Worm (Caenorhabditis elegans) whole organism, L1 larva: ENCODE measurements around the gene tag-196.

Source experiments
- C16A3.4 ChIP-seq: fragments of 150-350 bp; optimal IDR thresholded peaks from 2 replicates; lab custom pipeline; 2014; ENCODE audit warnings: missing biosample characterization, missing genetic modification characterization
- C34B4.2 ChIP-seq: sonication (generic microtip); optimal IDR thresholded peaks from 2 replicates; lab custom pipeline; 2017; ENCODE audit warnings: mild to moderate bottlenecking, missing genetic modification characterization, missing compliant biosample characterization
- F16B12.6 ChIP-seq: fragments of 150-350 bp; optimal IDR thresholded peaks from 2 replicates; lab custom pipeline; 2014; ENCODE audit warnings: missing biosample characterization, missing genetic modification characterization
- Y116A8C.19 ChIP-seq: sonication (generic microtip); optimal IDR thresholded peaks from 2 replicates; lab custom pipeline; 2016; ENCODE audit warnings: missing compliant biosample characterization, missing genetic modification characterization, borderline replicate concordance
- alr-1 ChIP-seq: fragments of 200-800 bp; sonication (Bioruptor generic); optimal IDR thresholded peaks from 2 replicates; lab custom pipeline; 2018; ENCODE audit warnings: borderline replicate concordance, mild to moderate bottlenecking, missing genetic modification characterization, missing compliant biosample characterization
- aly-2 ChIP-seq: fragments of 150-350 bp; optimal IDR thresholded peaks from 2 replicates; lab custom pipeline; 2014; ENCODE audit warnings: missing biosample characterization, missing genetic modification characterization
- ceh-63 ChIP-seq: fragments of 200-800 bp; sonication (Bioruptor generic); optimal IDR thresholded peaks from 2 replicates; lab custom pipeline; 2018; ENCODE audit warnings: mild to moderate bottlenecking, missing genetic modification characterization, missing compliant biosample characterization
- ceh-8 ChIP-seq: fragments of 200-800 bp; sonication (Bioruptor generic); optimal IDR thresholded peaks from 2 replicates; lab custom pipeline; 2018; ENCODE audit warnings: mild to moderate bottlenecking, missing genetic modification characterization, moderate library complexity, missing compliant biosample characterization
- ceh-88 ChIP-seq: fragments of 200-800 bp; sonication (Bioruptor generic); IDR thresholded peaks from 2 replicates; pipeline ENCODE4 v1.3.6; 2022; ENCODE audit warnings: missing genetic modification characterization, missing compliant biosample characterization
- ceh-90 ChIP-seq: sonication (generic microtip); optimal IDR thresholded peaks from 2 replicates; lab custom pipeline; 2016; ENCODE audit warnings: missing genetic modification characterization, missing compliant biosample characterization
- dsc-1 ChIP-seq: sonication (generic microtip); optimal IDR thresholded peaks from 2 replicates; lab custom pipeline; 2016; ENCODE audit warnings: mild to moderate bottlenecking, missing genetic modification characterization, missing compliant biosample characterization
- efl-1 ChIP-seq, 4 experiments: fragments of 150-350 bp; optimal IDR thresholded peaks in 3 of 4; peaks in 1 of 4; 1 replicate in 1 of 4; 2 replicates in 3 of 4; lab custom pipeline; 2014; ENCODE audit warnings: missing biosample characterization in 2 of 4, missing genetic modification characterization in 2 of 4, missing genetic modification reagents in 2 of 4
- egl-13 ChIP-seq: sonication (generic microtip); optimal IDR thresholded peaks from 2 replicates; lab custom pipeline; 2016; ENCODE audit warnings: missing genotype, missing genetic modification reagents, missing genetic modification characterization, missing compliant biosample characterization
- elt-2 ChIP-seq: sonication (generic microtip); optimal IDR thresholded peaks from 2 replicates; lab custom pipeline; 2016; ENCODE audit warnings: missing genetic modification characterization, mild to moderate bottlenecking, inconsistent platforms, missing compliant biosample characterization, missing genetic modification reagents
- elt-3 ChIP-seq, 6 experiments: fragments of 150-350 bp in 1 of 6; sonication (generic microtip); optimal IDR thresholded peaks; 2 replicates each; lab custom pipeline; 2017 to 2018; ENCODE audit warnings: missing biosample characterization in 6 of 6, missing genetic modification characterization in 6 of 6, inconsistent platforms in 1 of 6
- ets-5 ChIP-seq: fragments of 200-800 bp; sonication (Bioruptor generic); IDR thresholded peaks from 2 replicates; pipeline ENCODE4 v1.3.6; 2022; ENCODE audit warnings: missing genetic modification characterization, missing compliant biosample characterization
- fkh-10 ChIP-seq: sonication (generic microtip); optimal IDR thresholded peaks from 2 replicates; lab custom pipeline; 2017; ENCODE audit warnings: missing biosample characterization, missing genetic modification reagents, missing genetic modification characterization
- fkh-8 ChIP-seq: sonication (generic microtip); optimal IDR thresholded peaks from 2 replicates; lab custom pipeline; 2016; ENCODE audit warnings: mild to moderate bottlenecking, missing genetic modification characterization, missing compliant biosample characterization
- isw-1 ChIP-seq: fragments of 200-800 bp; sonication (Bioruptor generic); IDR thresholded peaks from 2 replicates; pipeline ENCODE4 v1.3.6; 2022; ENCODE audit warnings: missing genetic modification characterization, missing compliant biosample characterization
- jun-1 ChIP-seq: fragments of 150-350 bp; optimal IDR thresholded peaks from 2 replicates; lab custom pipeline; 2014; ENCODE audit warnings: missing biosample characterization, missing genetic modification reagents, missing genetic modification characterization
- lin-13 ChIP-seq: fragments of 150-350 bp; optimal IDR thresholded peaks from 2 replicates; lab custom pipeline; 2014; ENCODE audit warnings: missing biosample characterization, missing genetic modification reagents, missing genetic modification characterization
- lin-14 ChIP-seq: fragments of 200-800 bp; sonication (Bioruptor generic); optimal IDR thresholded peaks from 2 replicates; lab custom pipeline; 2018; ENCODE audit warnings: mild to moderate bottlenecking, missing genetic modification characterization, moderate library complexity, missing compliant biosample characterization
- lin-35 ChIP-seq, 2 experiments: fragments of 150-350 bp; optimal IDR thresholded peaks; 2 replicates each; lab custom pipeline; 2014; ENCODE audit warnings: missing biosample characterization in 2 of 2, missing genetic modification characterization in 2 of 2, missing genetic modification reagents in 2 of 2
- lin-39 ChIP-seq: fragments of 150-350 bp; optimal IDR thresholded peaks from 2 replicates; lab custom pipeline; 2014; ENCODE audit warnings: missing biosample characterization, missing genetic modification reagents, missing genetic modification characterization
- lsy-2 ChIP-seq, 2 experiments: fragments of 150-350 bp; optimal IDR thresholded peaks; 2 replicates each; lab custom pipeline; 2014; ENCODE audit warnings: missing biosample characterization in 2 of 2, missing genetic modification characterization in 2 of 2
- mdl-1 ChIP-seq, 2 experiments: fragments of 150-350 bp; optimal IDR thresholded peaks; 2 replicates each; lab custom pipeline; 2014 to 2017; ENCODE audit warnings: missing biosample characterization in 2 of 2, missing genetic modification characterization in 2 of 2, inconsistent platforms in 1 of 2
- nhr-19 ChIP-seq: fragments of 200-800 bp; sonication (Bioruptor generic); conservative IDR thresholded peaks from 2 replicates; pipeline ENCODE4 v1.3.6; 2022; ENCODE audit warnings: missing genetic modification characterization, missing compliant biosample characterization
- nhr-20 ChIP-seq: sonication (generic microtip); optimal IDR thresholded peaks from 2 replicates; lab custom pipeline; 2016; ENCODE audit warnings: mild to moderate bottlenecking, missing genetic modification characterization, missing compliant biosample characterization
- nhr-237 ChIP-seq: fragments of 150-350 bp; optimal IDR thresholded peaks from 2 replicates; lab custom pipeline; 2014; ENCODE audit warnings: missing biosample characterization, missing genetic modification characterization
- nhr-28 ChIP-seq: fragments of 150-350 bp; optimal IDR thresholded peaks from 2 replicates; lab custom pipeline; 2014; ENCODE audit warnings: missing biosample characterization, missing genetic modification characterization
- nhr-47 ChIP-seq: sonication (generic microtip); optimal IDR thresholded peaks from 2 replicates; lab custom pipeline; 2016; ENCODE audit warnings: mild to moderate bottlenecking, missing genetic modification characterization, moderate library complexity, missing compliant biosample characterization
- nhr-71 ChIP-seq: sonication (generic microtip); optimal IDR thresholded peaks from 2 replicates; lab custom pipeline; 2016; ENCODE audit warnings: mild to moderate bottlenecking, missing genetic modification characterization, moderate library complexity, missing compliant biosample characterization
- nhr-76 ChIP-seq: sonication (generic microtip); optimal IDR thresholded peaks from 2 replicates; lab custom pipeline; 2017; ENCODE audit warnings: missing biosample characterization, missing genetic modification characterization
- nhr-84 ChIP-seq: sonication (generic microtip); optimal IDR thresholded peaks from 2 replicates; lab custom pipeline; 2017; ENCODE audit warnings: missing biosample characterization, missing genetic modification characterization
- nhr-85 ChIP-seq: sonication (generic microtip); peaks from one replicate; lab custom pipeline; 2016; ENCODE audit warnings: missing genetic modification characterization, inconsistent platforms, missing compliant biosample characterization
- pax-3 ChIP-seq: fragments of 200-800 bp; sonication (Bioruptor generic); optimal IDR thresholded peaks from 2 replicates; lab custom pipeline; 2018; ENCODE audit warnings: mild to moderate bottlenecking, missing genetic modification characterization, moderate library complexity, missing compliant biosample characterization
- pqm-1 ChIP-seq: sonication (generic microtip); optimal IDR thresholded peaks from 3 replicates; lab custom pipeline; 2017; ENCODE audit warnings: missing biosample characterization, missing genetic modification characterization
- rnt-1 ChIP-seq: sonication (generic microtip); optimal IDR thresholded peaks from 2 replicates; lab custom pipeline; 2016; ENCODE audit warnings: mild to moderate bottlenecking, missing genetic modification characterization, moderate library complexity, missing compliant biosample characterization
- snpc-4 ChIP-seq: fragments of 150-350 bp; optimal IDR thresholded peaks from 2 replicates; lab custom pipeline; 2014; ENCODE audit warnings: missing biosample characterization, missing genetic modification characterization
- sptf-1 ChIP-seq: fragments of 150-350 bp; optimal IDR thresholded peaks from 2 replicates; lab custom pipeline; 2014; ENCODE audit warnings: missing biosample characterization, missing genetic modification characterization
- sup-37 ChIP-seq: fragments of 200-800 bp; sonication (Bioruptor generic); optimal IDR thresholded peaks from 2 replicates; lab custom pipeline; 2018; ENCODE audit warnings: mild to moderate bottlenecking, missing genetic modification characterization, missing compliant biosample characterization
- tbx-2 ChIP-seq: sonication (generic microtip); optimal IDR thresholded peaks from 2 replicates; lab custom pipeline; 2016; ENCODE audit warnings: missing genetic modification characterization, missing compliant biosample characterization
- unc-130 ChIP-seq: fragments of 150-350 bp; optimal IDR thresholded peaks from 2 replicates; lab custom pipeline; 2017; ENCODE audit warnings: missing biosample characterization, missing genetic modification characterization, inconsistent platforms
- unc-30 ChIP-seq: sonication (generic microtip); optimal IDR thresholded peaks from 2 replicates; lab custom pipeline; 2017; ENCODE audit warnings: missing biosample characterization, missing genetic modification characterization
- unc-86 ChIP-seq: sonication (generic microtip); optimal IDR thresholded peaks from 2 replicates; lab custom pipeline; 2016; ENCODE audit warnings: missing genetic modification characterization, missing compliant biosample characterization
- unc-98 ChIP-seq: fragments of 200-800 bp; sonication (Bioruptor generic); IDR thresholded peaks from 2 replicates; pipeline ENCODE4 v1.3.6; 2022; ENCODE audit warnings: missing genetic modification characterization, missing compliant biosample characterization
- vab-15 ChIP-seq: sonication (generic microtip); optimal IDR thresholded peaks from 2 replicates; lab custom pipeline; 2017; ENCODE audit warnings: missing genotype, mild to moderate bottlenecking, missing genetic modification characterization, missing compliant biosample characterization
- xbp-1 ChIP-seq: sonication (generic microtip); optimal IDR thresholded peaks from 2 replicates; lab custom pipeline; 2016; ENCODE audit warnings: missing genetic modification characterization, missing compliant biosample characterization
- zag-1 ChIP-seq: fragments of 150-350 bp; optimal IDR thresholded peaks from 2 replicates; lab custom pipeline; 2014; ENCODE audit warnings: missing biosample characterization, missing genetic modification characterization
- zip-4 ChIP-seq: fragments of 200-800 bp; sonication (Bioruptor generic); optimal IDR thresholded peaks from 2 replicates; lab custom pipeline; 2018; ENCODE audit warnings: mild to moderate bottlenecking, missing genetic modification characterization, moderate library complexity, missing compliant biosample characterization
- ztf-4 ChIP-seq: fragments of 150-350 bp; optimal IDR thresholded peaks from 2 replicates; lab custom pipeline; 2014; ENCODE audit warnings: missing biosample characterization, missing genetic modification characterization

tag-196 gene

DNA sequence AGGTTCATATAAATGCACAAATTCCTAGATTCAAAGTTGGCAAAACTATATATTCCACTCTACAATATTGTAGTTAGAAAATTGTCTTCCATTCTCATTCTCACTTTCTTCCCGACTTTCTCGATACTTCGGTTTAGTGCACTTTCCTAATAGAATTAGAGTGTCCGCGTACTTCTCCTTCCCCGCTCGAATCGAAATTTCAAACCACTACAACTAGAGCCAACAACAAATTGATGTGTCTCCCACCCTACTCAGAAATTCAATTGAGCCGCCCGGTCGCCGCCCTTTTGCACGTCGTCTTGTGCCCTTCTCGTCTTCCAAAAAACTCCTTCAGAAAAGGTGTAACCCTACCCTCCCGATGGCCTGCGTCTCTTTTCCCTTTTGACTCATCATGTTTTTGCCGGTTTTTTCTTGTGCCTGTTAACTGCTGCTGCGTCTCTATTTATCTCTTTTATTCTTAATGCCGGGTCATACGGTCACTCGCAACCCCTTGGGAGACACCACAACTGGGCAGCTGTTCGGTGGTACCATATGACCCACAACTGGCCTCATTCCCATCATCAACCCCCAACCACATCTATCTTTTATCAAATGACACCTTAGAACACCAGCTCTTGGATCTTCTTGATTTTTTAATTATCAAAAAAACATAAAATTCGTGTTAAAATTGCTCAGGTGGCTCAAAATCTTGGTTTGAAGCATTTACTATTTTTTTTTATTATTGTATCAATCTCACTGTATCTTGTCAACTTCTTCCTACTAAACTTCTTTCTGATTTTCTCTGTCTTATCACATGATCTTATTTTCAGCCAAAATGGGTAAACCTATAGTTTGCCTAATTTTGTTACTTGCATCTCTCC lies at the start of gene tag-196:
Gene tag-196, plus strand, starts transcription at position 810 of the 860 bp plus-strand sequence.
- no peak for TF ChIP-seq Y116A8C.19 (tag; lab: Kevin White, UChicago)
- no peak for TF ChIP-seq nhr-47 (tag; lab: Kevin White, UChicago)
- no peak for TF ChIP-seq zip-4 (GFP tag; lab: Kevin White, UChicago)
- no peak for TF ChIP-seq C34B4.2 (tag; lab: Kevin White, UChicago)
- peak; percentile 68 for TF ChIP-seq nhr-71 (tag; lab: Kevin White, UChicago)
- no peak for TF ChIP-seq ets-5
- peak; percentile 76 for TF ChIP-seq lin-14 (GFP tag; lab: Kevin White, UChicago)
- no peak for TF ChIP-seq zag-1 (tag; lab: Kevin White, UChicago)
- TF ChIP-seq ceh-88 (GFP tag; lab: Robert Waterston, UW) = no peak
- no peak for TF ChIP-seq egl-13 (tag; lab: Kevin White, UChicago)
- peak; percentile 36; the same call in 1 of the 2 replicates for TF ChIP-seq nhr-19 (GFP tag; lab: Robert Waterston, UW)
- TF ChIP-seq elt-3 (tag; optimal IDR thresholded peaks at IDR 0.05; lab: Kevin White, UChicago) = no peak
- TF ChIP-seq pqm-1 (tag; lab: Kevin White, UChicago) = no peak
- no peak for TF ChIP-seq ceh-90 (tag; lab: Kevin White, UChicago)
- TF ChIP-seq F16B12.6 (tag; lab: Kevin White, UChicago) = no peak
- TF ChIP-seq unc-98 (GFP tag; lab: Robert Waterston, UW) = no peak
- no peak for TF ChIP-seq tbx-2
- peak; percentile 38 to 41 for TF ChIP-seq lsy-2 (tag; optimal IDR thresholded peaks at IDR 0.05; lab: Kevin White, UChicago)
- no peak for TF ChIP-seq unc-86 (tag; lab: Kevin White, UChicago)
- TF ChIP-seq dsc-1 (tag; lab: Kevin White, UChicago) = no peak
- no peak for TF ChIP-seq nhr-76 (tag; lab: Kevin White, UChicago)
- TF ChIP-seq mdl-1 (tag; optimal IDR thresholded peaks at IDR 0.05; lab: Kevin White, UChicago) = peak in 1 of 2 experiments; percentile 18
- TF ChIP-seq fkh-8 (tag; lab: Kevin White, UChicago) = no peak
- no peak for TF ChIP-seq isw-1 (GFP tag; lab: Robert Waterston, UW)
- peak in 1 of 2 experiments; percentile 28 for TF ChIP-seq lin-35 (GFP tag; optimal IDR thresholded peaks at IDR 0.05; lab: Kevin White, UChicago)
- TF ChIP-seq lin-39 = no peak
- no peak for TF ChIP-seq xbp-1 (tag; lab: Kevin White, UChicago)
- no peak for TF ChIP-seq sup-37 (GFP tag; lab: Kevin White, UChicago)
- no peak for TF ChIP-seq nhr-84
- TF ChIP-seq jun-1 (tag; lab: Kevin White, UChicago) = no peak
- no peak for TF ChIP-seq ceh-63 (GFP tag; lab: Kevin White, UChicago)
- TF ChIP-seq unc-130 = peak; percentile 74
- TF ChIP-seq nhr-85 (tag; lab: Kevin White, UChicago) = no peak
- TF ChIP-seq unc-30 (tag; lab: Kevin White, UChicago) = no peak
- TF ChIP-seq ceh-8 (GFP tag; lab: Kevin White, UChicago) = no peak
- peak; percentile 80 for TF ChIP-seq rnt-1
- no peak for TF ChIP-seq alr-1 (tag; lab: Kevin White, UChicago)
- TF ChIP-seq nhr-28 (tag; lab: Kevin White, UChicago) = no peak
- no peak for TF ChIP-seq aly-2 (tag; lab: Kevin White, UChicago)
- TF ChIP-seq efl-1 (optimal IDR thresholded peaks at IDR 0.05; lab: Kevin White, UChicago) = no peak
- peak; percentile 6 to 82 for TF ChIP-seq efl-1 (GFP tag; optimal IDR thresholded peaks at IDR 0.05 in 1 of 2; lab: Kevin White, UChicago)
- peak; percentile 12 for TF ChIP-seq nhr-20
- no peak for TF ChIP-seq pax-3
- no peak for TF ChIP-seq fkh-10 (GFP tag; lab: Kevin White, UChicago)
- no peak for TF ChIP-seq vab-15 (tag; lab: Kevin White, UChicago)
- TF ChIP-seq C16A3.4 = no peak
- no peak for TF ChIP-seq snpc-4 (tag; lab: Kevin White, UChicago)
- TF ChIP-seq lin-13 = no peak
- no peak for TF ChIP-seq nhr-237
- TF ChIP-seq sptf-1 (tag; lab: Kevin White, UChicago) = no peak
- no peak for TF ChIP-seq elt-2 (tag; lab: Kevin White, UChicago)
- TF ChIP-seq ztf-4 (tag; lab: Kevin White, UChicago) = no peak
